Worm (Caenorhabditis elegans) whole organism, mixed stage, embryonic: ENCODE measurements around the gene C26E1.2.

Source experiments
- M03D4.4 ChIP-seq: sonication (generic microtip); optimal IDR thresholded peaks from 2 replicates; lab custom pipeline; 2017; ENCODE audit warnings: mild to moderate bottlenecking, missing genetic modification characterization, missing compliant biosample characterization
- blmp-1 ChIP-seq: fragments of 150-350 bp; optimal IDR thresholded peaks from 2 replicates; lab custom pipeline; 2014; ENCODE audit warnings: missing biosample characterization, missing genetic modification characterization
- ceh-39 ChIP-seq: fragments of 150-350 bp; optimal IDR thresholded peaks from 2 replicates; lab custom pipeline; 2014; ENCODE audit warnings: missing biosample characterization, missing genetic modification characterization
- ceh-83 ChIP-seq: fragments of 200-800 bp; sonication (Bioruptor generic); optimal IDR thresholded peaks from 2 replicates; lab custom pipeline; 2018; ENCODE audit warnings: mild to moderate bottlenecking, missing genetic modification characterization, missing compliant biosample characterization
- ces-1 ChIP-seq: fragments of 150-350 bp; optimal IDR thresholded peaks from 2 replicates; lab custom pipeline; 2014; ENCODE audit warnings: missing biosample characterization, missing genetic modification reagents, missing genetic modification characterization
- drap-1 ChIP-seq: fragments of 200-800 bp; sonication (Bioruptor generic); optimal IDR thresholded peaks from 3 replicates; lab custom pipeline; 2018; ENCODE audit warnings: mild to moderate bottlenecking, missing genetic modification characterization, missing compliant biosample characterization
- elt-1 ChIP-seq: sonication (generic microtip); optimal IDR thresholded peaks from 2 replicates; lab custom pipeline; 2017; ENCODE audit warnings: missing genetic modification characterization, mild to moderate bottlenecking, missing compliant biosample characterization, antibody characterized with exemption, moderate library complexity, borderline replicate concordance; ENCODE audit not compliant: insufficient read depth
- elt-3 ChIP-seq: fragments of 150-350 bp; optimal IDR thresholded peaks from 2 replicates; lab custom pipeline; 2014; ENCODE audit warnings: missing biosample characterization, missing genetic modification characterization
- flh-1 ChIP-seq: fragments of 200-800 bp; sonication (Bioruptor generic); optimal IDR thresholded peaks from 2 replicates; lab custom pipeline; 2018; ENCODE audit warnings: mild to moderate bottlenecking, missing genetic modification characterization, moderate library complexity, missing compliant biosample characterization
- ham-2 ChIP-seq: fragments of 200-800 bp; sonication (Bioruptor generic); optimal IDR thresholded peaks from 2 replicates; lab custom pipeline; 2018; ENCODE audit warnings: mild to moderate bottlenecking, missing genetic modification characterization, missing compliant biosample characterization
- hlh-1 ChIP-seq: fragments of 150-350 bp; optimal IDR thresholded peaks from 2 replicates; lab custom pipeline; 2014; ENCODE audit warnings: missing biosample characterization, missing genetic modification reagents, missing genetic modification characterization
- lin-13 ChIP-seq: fragments of 150-350 bp; optimal IDR thresholded peaks from 2 replicates; lab custom pipeline; 2014; ENCODE audit warnings: missing biosample characterization, missing genetic modification characterization
- lin-32 ChIP-seq: fragments of 200-800 bp; sonication (Bioruptor generic); optimal IDR thresholded peaks from 2 replicates; lab custom pipeline; 2018; ENCODE audit warnings: mild to moderate bottlenecking, missing genetic modification characterization, missing compliant biosample characterization
- lsy-2 ChIP-seq: fragments of 150-350 bp; optimal IDR thresholded peaks from 2 replicates; lab custom pipeline; 2014; ENCODE audit warnings: missing biosample characterization, missing genetic modification characterization
- mab-5 ChIP-seq: fragments of 150-350 bp; optimal IDR thresholded peaks from 2 replicates; lab custom pipeline; 2014; ENCODE audit warnings: missing biosample characterization, missing genetic modification characterization
- mep-1 ChIP-seq: fragments of 150-350 bp; optimal IDR thresholded peaks from 2 replicates; lab custom pipeline; 2017; ENCODE audit warnings: missing biosample characterization, missing genetic modification reagents, missing genetic modification characterization, inconsistent platforms
- mls-2 ChIP-seq: sonication (generic microtip); optimal IDR thresholded peaks from 2 replicates; lab custom pipeline; 2016; ENCODE audit warnings: mild to moderate bottlenecking, missing genetic modification characterization, moderate library complexity, missing compliant biosample characterization
- nhr-12 ChIP-seq: fragments of 150-350 bp; optimal IDR thresholded peaks from 2 replicates; lab custom pipeline; 2014; ENCODE audit warnings: missing biosample characterization, missing genetic modification characterization
- nhr-2 ChIP-seq: fragments of 150-350 bp; optimal IDR thresholded peaks from 2 replicates; lab custom pipeline; 2014; ENCODE audit warnings: missing biosample characterization, missing genetic modification characterization
- nhr-28 ChIP-seq: fragments of 150-350 bp; optimal IDR thresholded peaks from 2 replicates; lab custom pipeline; 2014; ENCODE audit warnings: missing biosample characterization, missing genetic modification characterization
- nhr-76 ChIP-seq: sonication (generic microtip); optimal IDR thresholded peaks from 2 replicates; lab custom pipeline; 2017; ENCODE audit warnings: missing biosample characterization, missing genetic modification characterization
- pha-4 ChIP-seq: fragments of 150-350 bp; optimal IDR thresholded peaks from 2 replicates; lab custom pipeline; 2018; ENCODE audit warnings: missing biosample characterization, missing genetic modification reagents, missing genetic modification characterization
- sem-2 ChIP-seq: fragments of 200-800 bp; sonication (Bioruptor generic); optimal IDR thresholded peaks from 2 replicates; lab custom pipeline; 2018; ENCODE audit warnings: mild to moderate bottlenecking, missing genetic modification characterization, missing compliant biosample characterization
- snpc-4 ChIP-seq: fragments of 150-350 bp; optimal IDR thresholded peaks from 2 replicates; lab custom pipeline; 2014; ENCODE audit warnings: missing biosample characterization, missing genetic modification characterization
- sptf-1 ChIP-seq: sonication (generic microtip); optimal IDR thresholded peaks from 2 replicates; lab custom pipeline; 2017; ENCODE audit warnings: mild to moderate bottlenecking, missing genetic modification characterization, moderate library complexity, missing compliant biosample characterization
- tbx-8 ChIP-seq: fragments of 200-800 bp; sonication (Bioruptor generic); optimal IDR thresholded peaks from 2 replicates; lab custom pipeline; 2018; ENCODE audit warnings: mild to moderate bottlenecking, missing genetic modification characterization, moderate library complexity, missing compliant biosample characterization
- unc-120 ChIP-seq: sonication (generic microtip); optimal IDR thresholded peaks from 2 replicates; lab custom pipeline; 2017; ENCODE audit warnings: missing genetic modification characterization, missing compliant biosample characterization; ENCODE audit not compliant: poor library complexity, severe bottlenecking
- unc-39 ChIP-seq: fragments of 150-350 bp; optimal IDR thresholded peaks from 2 replicates; lab custom pipeline; 2014; ENCODE audit warnings: missing biosample characterization, missing genetic modification characterization
- unc-62 ChIP-seq: fragments of 150-350 bp; optimal IDR thresholded peaks from 2 replicates; lab custom pipeline; 2014; ENCODE audit warnings: missing biosample characterization, missing genetic modification reagents, missing genetic modification characterization
- ztf-11 ChIP-seq: fragments of 150-350 bp; optimal IDR thresholded peaks from 2 replicates; lab custom pipeline; 2014; ENCODE audit warnings: missing biosample characterization, missing genetic modification characterization

The C26E1.2 gene

ce11 chrV:13300492-13300891 is 4.4 kb upstream of the C26E1.2 start:
- TF ChIP-seq hlh-1 = no peak
- TF ChIP-seq snpc-4 (tag; lab: Kevin White, UChicago) = no peak
- no peak for TF ChIP-seq ceh-83 (GFP tag; lab: Kevin White, UChicago)
- no peak for TF ChIP-seq lin-13
- no peak for TF ChIP-seq elt-3 (tag; lab: Kevin White, UChicago)

- no peak for TF ChIP-seq M03D4.4 (tag; lab: Kevin White, UChicago)
- TF ChIP-seq nhr-76 (tag; lab: Kevin White, UChicago) = no peak
- no peak for TF ChIP-seq pha-4
- TF ChIP-seq unc-120 (tag; lab: Kevin White, UChicago) = no peak
- no peak for TF ChIP-seq unc-62 (GFP tag; lab: Kevin White, UChicago)
- no peak for TF ChIP-seq mab-5 (tag; lab: Kevin White, UChicago)
- no peak for TF ChIP-seq tbx-8 (GFP tag; lab: Kevin White, UChicago)
- no peak for TF ChIP-seq lsy-2 (tag; lab: Kevin White, UChicago)
- no peak for TF ChIP-seq ham-2
- TF ChIP-seq hlh-1 = no peak
- TF ChIP-seq sptf-1 (tag; lab: Kevin White, UChicago) = no peak
- TF ChIP-seq mls-2 (tag; lab: Kevin White, UChicago) = no peak
- TF ChIP-seq ztf-11 (tag; lab: Kevin White, UChicago) = no peak
- TF ChIP-seq sem-2 (GFP tag; lab: Kevin White, UChicago) = no peak
- no peak for TF ChIP-seq blmp-1 (tag; lab: Kevin White, UChicago)
- TF ChIP-seq elt-3 (tag; lab: Kevin White, UChicago) = no peak
Measured at ce11 chrV:13301443-13301842, 3.5 kb upstream of the C26E1.2 start, which contains the start of gene ceh-79. Gene ceh-79 (plus strand): TSS chrV:13301833.

DNA sequence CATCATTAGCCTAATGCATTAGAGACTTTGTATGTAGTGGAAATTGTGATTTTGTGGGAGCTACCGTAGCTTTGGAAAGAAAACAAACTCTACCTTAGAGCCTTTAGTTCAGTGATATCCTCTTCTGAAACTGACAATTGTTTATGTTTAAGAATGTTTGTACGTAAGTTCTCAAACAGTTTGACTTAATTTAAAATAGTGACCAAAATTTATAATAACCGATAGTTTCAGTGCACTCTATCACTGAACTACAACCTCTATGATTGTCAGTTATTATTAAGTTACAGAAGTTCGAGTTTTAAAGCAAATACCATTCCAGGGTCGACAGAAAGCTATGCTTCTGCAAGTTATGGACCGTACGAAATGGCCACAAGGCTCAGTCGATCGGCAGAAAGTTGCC is 3.7 kb downstream of the C26E1.2 start, which contains the start of gene C50B6.1:
Gene C50B6.1 (plus strand): TSS at position 301 of the 400 bp plus-strand sequence.
- TF ChIP-seq hlh-1 (no peak), drap-1 (GFP tag; lab: Kevin White, UChicago) (no peak), flh-1 (no peak), mls-2 (tag; lab: Kevin White, UChicago) (no peak), nhr-28 (tag; lab: Kevin White, UChicago) (no peak), nhr-2 (tag; lab: Kevin White, UChicago) (no peak), mab-5 (tag; lab: Kevin White, UChicago) (no peak), lsy-2 (tag; lab: Kevin White, UChicago) (no peak), elt-1 (tag; lab: Kevin White, UChicago) (no peak), ces-1 (GFP tag; lab: Kevin White, UChicago) (no peak), unc-39 (no peak), lin-13 (no peak), unc-120 (tag; lab: Kevin White, UChicago) (no peak), lin-32 (GFP tag; lab: Kevin White, UChicago) (no peak), ceh-83 (GFP tag; lab: Kevin White, UChicago) (no peak), nhr-76 (tag; lab: Kevin White, UChicago) (no peak), nhr-12 (tag; lab: Kevin White, UChicago) (no peak), mep-1 (no peak), M03D4.4 (tag; lab: Kevin White, UChicago) (no peak)

- TF ChIP-seq sptf-1 (tag; lab: Kevin White, UChicago) (no peak), tbx-8 (GFP tag; lab: Kevin White, UChicago) (no peak), lsy-2 (tag; lab: Kevin White, UChicago) (no peak), drap-1 (GFP tag; lab: Kevin White, UChicago) (no peak)
Measured at ce11 chrV:13309806-13310205, 4.9 kb downstream of the C26E1.2 start.

DNA sequence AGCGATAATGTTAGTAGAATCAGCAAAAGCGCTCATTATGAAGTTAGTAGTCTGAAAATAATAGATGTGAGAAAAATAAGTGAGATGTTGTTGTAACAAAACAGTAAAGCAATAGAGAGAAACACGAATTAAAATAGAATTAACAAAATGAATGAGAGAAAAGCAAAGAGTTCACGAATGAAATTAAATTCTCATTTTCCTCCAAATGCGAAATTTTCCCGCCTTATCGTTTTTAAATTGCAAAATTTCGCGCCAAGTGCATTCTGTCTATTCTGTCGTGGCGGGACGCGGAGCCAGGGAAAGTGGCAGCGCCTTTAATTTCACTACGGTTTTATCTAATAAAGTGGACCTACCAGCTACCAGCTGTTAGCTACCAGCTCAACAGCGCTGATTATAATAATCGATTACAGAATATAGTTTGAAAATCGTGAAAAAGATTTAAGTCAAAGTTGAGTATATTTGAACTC is 7.3 kb downstream of the C26E1.2 start, which contains the start of gene nasp-2:
Gene nasp-2 (minus strand): TSS at position 51 of the 467 bp plus-strand sequence.
- no peak for TF ChIP-seq nhr-28 (tag; lab: Kevin White, UChicago)
- no peak for TF ChIP-seq ztf-11 (tag; lab: Kevin White, UChicago)
- no peak for TF ChIP-seq unc-62 (GFP tag; lab: Kevin White, UChicago)
- no peak for TF ChIP-seq nhr-12 (tag; lab: Kevin White, UChicago)
- TF ChIP-seq lin-32 (GFP tag; lab: Kevin White, UChicago) = no peak
- TF ChIP-seq drap-1 (GFP tag; lab: Kevin White, UChicago) = no peak
- TF ChIP-seq ceh-39 = no peak
